Worm (Caenorhabditis elegans) whole organism, L3 larva: ENCODE results near the gene K02D10.1.

ENCODE experiments used
- egl-27 ChIP-seq: sonication (generic microtip); optimal IDR thresholded peaks from 4 replicates; lab custom pipeline; 2017; ENCODE audit warnings: missing biosample characterization, missing genetic modification reagents, missing genetic modification characterization
- elt-3 ChIP-seq, 3 experiments: fragments of 150-350 bp in 1 of 3; sonication (generic microtip) in 2 of 3; optimal IDR thresholded peaks; 2 replicates in 2 of 3; 4 replicates in 1 of 3; lab custom pipeline; 2014 to 2017; ENCODE audit warnings: missing biosample characterization in 3 of 3, missing genetic modification characterization in 3 of 3
- fkh-2 ChIP-seq: fragments of 150-350 bp; optimal IDR thresholded peaks from 2 replicates; lab custom pipeline; 2014; ENCODE audit warnings: missing biosample characterization, missing genetic modification reagents, missing genetic modification characterization
- nhr-11 ChIP-seq: fragments of 150-350 bp; optimal IDR thresholded peaks from 2 replicates; lab custom pipeline; 2014; ENCODE audit warnings: missing biosample characterization, missing genetic modification characterization
- nhr-12 ChIP-seq: fragments of 150-350 bp; optimal IDR thresholded peaks from 2 replicates; lab custom pipeline; 2014; ENCODE audit warnings: missing biosample characterization, missing genetic modification characterization
- nhr-237 ChIP-seq: fragments of 150-350 bp; optimal IDR thresholded peaks from 2 replicates; lab custom pipeline; 2014; ENCODE audit warnings: missing biosample characterization, missing genetic modification characterization
- nhr-67 ChIP-seq: fragments of 150-350 bp; optimal IDR thresholded peaks from 2 replicates; lab custom pipeline; 2014; ENCODE audit warnings: missing biosample characterization, missing genetic modification characterization
- nhr-77 ChIP-seq: fragments of 150-350 bp; optimal IDR thresholded peaks from 2 replicates; lab custom pipeline; 2014; ENCODE audit warnings: missing biosample characterization, missing genetic modification characterization
- skn-1 ChIP-seq: fragments of 150-350 bp; optimal IDR thresholded peaks from 2 replicates; lab custom pipeline; 2014; ENCODE audit warnings: missing biosample characterization, missing genetic modification characterization
- snpc-4 ChIP-seq: fragments of 150-350 bp; optimal IDR thresholded peaks from 2 replicates; lab custom pipeline; 2014; ENCODE audit warnings: missing biosample characterization, missing genetic modification characterization
- unc-39 ChIP-seq: sonication (generic microtip); optimal IDR thresholded peaks from 4 replicates; lab custom pipeline; 2017; ENCODE audit warnings: missing biosample characterization, missing genetic modification characterization
- unc-62 ChIP-seq: fragments of 150-350 bp; sonication (generic microtip); optimal IDR thresholded peaks from 4 replicates; lab custom pipeline; 2014; ENCODE audit warnings: missing biosample characterization, missing genetic modification reagents, missing genetic modification characterization
- ztf-4 ChIP-seq: fragments of 150-350 bp; optimal IDR thresholded peaks from 2 replicates; lab custom pipeline; 2014; ENCODE audit warnings: missing biosample characterization, missing genetic modification characterization

ce11 chrIII:8800796-8801083, 31.4 kb downstream of the K02D10.1 start:
- TF ChIP-seq nhr-237 (tag; lab: Kevin White, UChicago) (no peak), skn-1 (tag; lab: Kevin White, UChicago) (no peak), unc-62 (GFP tag; lab: Kevin White, UChicago) (no peak), snpc-4 (tag; lab: Kevin White, UChicago) (no peak), fkh-2 (tag; lab: Kevin White, UChicago) (no peak), nhr-12 (tag; lab: Kevin White, UChicago) (no peak), elt-3 (tag; optimal IDR thresholded peaks at IDR 0.05; lab: Kevin White, UChicago) (no peak), egl-27 (no peak), nhr-11 (tag; lab: Kevin White, UChicago) (no peak), ztf-4 (tag; lab: Kevin White, UChicago) (no peak), nhr-77 (tag; lab: Kevin White, UChicago) (no peak), unc-39 (tag; lab: Kevin White, UChicago) (no peak), nhr-67 (tag; lab: Kevin White, UChicago) (no peak)
